Worm (Caenorhabditis elegans) whole organism, midembryonic: ENCODE results near the gene str-261.

ENCODE experiments used
- T22C8.4 ChIP-seq: fragments of 200-800 bp; sonication (Bioruptor generic); IDR thresholded peaks from 2 replicates; pipeline ENCODE4 v1.3.6; 2022; ENCODE audit warnings: missing genetic modification characterization, missing compliant biosample characterization
- cog-1 ChIP-seq: sonication (generic microtip); optimal IDR thresholded peaks from 2 replicates; lab custom pipeline; 2016; ENCODE audit warnings: missing genetic modification characterization, missing compliant biosample characterization
- flt-1 ChIP-seq: fragments of 200-800 bp; sonication (Bioruptor generic); IDR thresholded peaks from 2 replicates; pipeline ENCODE4 v1.3.6; 2022; ENCODE audit warnings: missing genetic modification characterization, missing compliant biosample characterization
- klf-2 ChIP-seq: fragments of 200-800 bp; sonication (Bioruptor generic); conservative IDR thresholded peaks from 2 replicates; pipeline ENCODE4 v1.3.6; 2022; ENCODE audit warnings: missing genetic modification reagents, missing genetic modification characterization, missing compliant biosample characterization
- med-1 ChIP-seq: sonication (generic microtip); optimal IDR thresholded peaks from 2 replicates; lab custom pipeline; 2017; ENCODE audit warnings: missing genetic modification characterization, mild to moderate bottlenecking, missing compliant biosample characterization, antibody characterized with exemption, missing genetic modification reagents; ENCODE audit not compliant: insufficient read depth
- ref-1 ChIP-seq: fragments of 200-800 bp; sonication (Bioruptor generic); conservative IDR thresholded peaks from 2 replicates; pipeline ENCODE4 v1.3.6; 2022; ENCODE audit warnings: missing genetic modification reagents, missing genetic modification characterization, missing compliant biosample characterization
- tab-1 ChIP-seq: fragments of 200-800 bp; sonication (Bioruptor generic); IDR thresholded peaks from 2 replicates; pipeline ENCODE4 v1.3.6; 2022; ENCODE audit warnings: missing genetic modification characterization, missing compliant biosample characterization
- ztf-23 ChIP-seq: fragments of 200-800 bp; sonication (Bioruptor generic); IDR thresholded peaks from 2 replicates; pipeline ENCODE4 v1.3.6; 2022; ENCODE audit warnings: missing genetic modification reagents, missing genetic modification characterization, missing compliant biosample characterization
- ztf-29 ChIP-seq: fragments of 200-800 bp; sonication (Bioruptor generic); IDR thresholded peaks from 2 replicates; pipeline ENCODE4 v1.3.6; 2022; ENCODE audit warnings: missing genetic modification reagents, missing genetic modification characterization, missing compliant biosample characterization

DNA sequence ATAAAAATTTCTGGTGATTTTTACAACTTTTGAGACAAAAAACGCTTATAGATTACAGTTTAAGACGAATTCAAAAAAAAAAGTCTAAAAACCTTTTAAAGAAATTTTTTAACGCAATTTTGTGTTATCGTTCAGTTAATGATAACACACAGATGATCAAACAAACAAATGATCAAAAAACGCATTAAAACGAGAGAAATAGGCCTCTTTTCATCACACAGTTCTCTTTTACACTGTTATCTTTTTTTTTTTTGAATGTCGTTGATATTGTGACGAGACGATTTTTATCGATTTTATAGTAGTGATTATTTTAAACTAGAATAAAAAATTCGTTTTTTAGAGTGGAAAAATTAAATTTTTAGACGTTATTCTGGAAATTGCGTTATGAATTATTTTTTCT is 14.5 kb upstream of the str-261 start:
- no peak for TF ChIP-seq ztf-29 (GFP tag; lab: Robert Waterston, UW)
- no peak for TF ChIP-seq flt-1 (GFP tag; lab: Robert Waterston, UW)
- TF ChIP-seq tab-1 (GFP tag; lab: Robert Waterston, UW) = no peak
- no peak for TF ChIP-seq ztf-23
- no peak for TF ChIP-seq med-1 (GFP tag; lab: Kevin White, UChicago)
- no peak for TF ChIP-seq cog-1 (tag; lab: Kevin White, UChicago)
- no peak for TF ChIP-seq T22C8.4
- no peak for TF ChIP-seq ref-1 (GFP tag; lab: Robert Waterston, UW)
- no peak for TF ChIP-seq klf-2 (GFP tag; lab: Robert Waterston, UW)
